Worm (Caenorhabditis elegans) whole organism, early embryonic: ENCODE results near the gene sax-7.

Experiments
- ama-1 ChIP-seq: fragments of 150-350 bp; optimal IDR thresholded peaks from 2 replicates; lab custom pipeline; 2014
- flt-1 ChIP-seq: fragments of 200-800 bp; sonication (Bioruptor generic); IDR thresholded peaks from 2 replicates; pipeline ENCODE4 v1.3.6; 2022; ENCODE audit warnings: missing genetic modification characterization, missing compliant biosample characterization
- pes-1 ChIP-seq: fragments of 200-800 bp; sonication (Bioruptor generic); IDR thresholded peaks from 2 replicates; pipeline ENCODE4 v1.3.6; 2022; ENCODE audit warnings: missing genetic modification reagents, missing genetic modification characterization, missing compliant biosample characterization
- tbx-11 ChIP-seq: fragments of 200-800 bp; sonication (Bioruptor generic); IDR thresholded peaks from 2 replicates; pipeline ENCODE4 v1.3.6; 2022; ENCODE audit warnings: missing genetic modification characterization, missing compliant biosample characterization
- tbx-37 ChIP-seq: fragments of 200-800 bp; sonication (Bioruptor generic); conservative IDR thresholded peaks from 2 replicates; pipeline ENCODE4 v1.3.6; 2022; ENCODE audit warnings: missing genetic modification reagents, missing genetic modification characterization, missing compliant biosample characterization

- TF ChIP-seq tbx-37 (GFP tag; lab: Robert Waterston, UW) (no peak), ama-1 (no peak), flt-1 (no peak), tbx-11 (GFP tag; lab: Robert Waterston, UW) (no peak), pes-1 (GFP tag; lab: Robert Waterston, UW) (no peak)
Measured at ce11 chrIV:8067745-8068144, 5.3 kb downstream of the sax-7 start.
